Worm (Caenorhabditis elegans) whole organism, midembryonic: ENCODE measurements around the gene vab-9.

ENCODE experiments used
- T22C8.4 ChIP-seq: fragments of 200-800 bp; sonication (Bioruptor generic); IDR thresholded peaks from 2 replicates; pipeline ENCODE4 v1.3.6; 2022; ENCODE audit warnings: missing genetic modification characterization, missing compliant biosample characterization
- cog-1 ChIP-seq: sonication (generic microtip); optimal IDR thresholded peaks from 2 replicates; lab custom pipeline; 2016; ENCODE audit warnings: missing genetic modification characterization, missing compliant biosample characterization
- flt-1 ChIP-seq: fragments of 200-800 bp; sonication (Bioruptor generic); IDR thresholded peaks from 2 replicates; pipeline ENCODE4 v1.3.6; 2022; ENCODE audit warnings: missing genetic modification characterization, missing compliant biosample characterization
- klf-2 ChIP-seq: fragments of 200-800 bp; sonication (Bioruptor generic); conservative IDR thresholded peaks from 2 replicates; pipeline ENCODE4 v1.3.6; 2022; ENCODE audit warnings: missing genetic modification reagents, missing genetic modification characterization, missing compliant biosample characterization
- med-1 ChIP-seq: sonication (generic microtip); optimal IDR thresholded peaks from 2 replicates; lab custom pipeline; 2017; ENCODE audit warnings: missing genetic modification characterization, mild to moderate bottlenecking, missing compliant biosample characterization, antibody characterized with exemption, missing genetic modification reagents; ENCODE audit not compliant: insufficient read depth
- ref-1 ChIP-seq: fragments of 200-800 bp; sonication (Bioruptor generic); conservative IDR thresholded peaks from 2 replicates; pipeline ENCODE4 v1.3.6; 2022; ENCODE audit warnings: missing genetic modification reagents, missing genetic modification characterization, missing compliant biosample characterization
- tab-1 ChIP-seq: fragments of 200-800 bp; sonication (Bioruptor generic); IDR thresholded peaks from 2 replicates; pipeline ENCODE4 v1.3.6; 2022; ENCODE audit warnings: missing genetic modification characterization, missing compliant biosample characterization
- ztf-23 ChIP-seq: fragments of 200-800 bp; sonication (Bioruptor generic); IDR thresholded peaks from 2 replicates; pipeline ENCODE4 v1.3.6; 2022; ENCODE audit warnings: missing genetic modification reagents, missing genetic modification characterization, missing compliant biosample characterization
- ztf-29 ChIP-seq: fragments of 200-800 bp; sonication (Bioruptor generic); IDR thresholded peaks from 2 replicates; pipeline ENCODE4 v1.3.6; 2022; ENCODE audit warnings: missing genetic modification reagents, missing genetic modification characterization, missing compliant biosample characterization

vab-9 gene

DNA sequence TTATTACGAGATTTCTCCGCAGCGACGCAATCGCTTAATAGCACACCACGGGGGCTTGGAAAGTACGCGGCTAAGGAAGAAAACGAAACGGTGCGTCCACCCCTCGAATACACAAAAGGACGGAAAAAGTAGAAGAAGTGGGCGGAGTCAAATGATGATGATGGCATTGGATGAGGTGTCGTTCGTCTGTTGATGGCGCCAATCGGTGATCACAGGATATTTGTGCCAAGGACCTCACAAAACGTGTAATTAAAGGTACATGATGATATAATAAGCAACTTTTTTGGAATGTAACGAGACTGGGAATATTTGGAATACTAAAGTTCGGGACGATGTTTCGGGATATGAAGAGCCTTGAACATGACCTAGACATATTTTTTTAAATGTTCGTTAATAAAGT is 3.1 kb downstream of the vab-9 start, which contains the start of gene cutl-12:
TSS of gene cutl-12 (minus strand) at position 101 of the 400 bp plus-strand sequence.
- TF ChIP-seq klf-2 (GFP tag; lab: Robert Waterston, UW) = no peak
- no peak for TF ChIP-seq ref-1 (GFP tag; lab: Robert Waterston, UW)
- no peak for TF ChIP-seq med-1 (GFP tag; lab: Kevin White, UChicago)
- no peak for TF ChIP-seq cog-1 (tag; lab: Kevin White, UChicago)
- no peak for TF ChIP-seq ztf-29 (GFP tag; lab: Robert Waterston, UW)

DNA sequence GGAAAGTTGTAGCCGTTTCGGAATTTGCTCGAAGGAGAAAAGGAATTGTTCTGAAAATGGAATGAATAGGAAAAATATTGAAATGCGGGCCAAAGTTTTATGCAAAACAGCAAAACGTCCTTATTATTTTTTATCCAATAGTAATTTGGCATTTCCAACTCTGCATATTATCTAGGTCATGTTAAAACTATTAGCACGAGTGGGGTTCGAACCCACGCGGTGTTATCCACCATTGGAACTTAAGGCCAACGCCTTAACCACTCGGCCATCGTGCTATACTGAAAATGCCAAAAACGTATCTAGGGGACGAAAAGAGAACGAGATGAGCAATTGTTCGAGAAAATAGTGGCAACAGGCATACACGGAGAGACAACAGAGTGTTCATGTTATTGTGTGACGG is 5.7 kb downstream of the vab-9 start:
- TF ChIP-seq cog-1 (tag; lab: Kevin White, UChicago) (no peak), T22C8.4 (GFP tag; lab: Robert Waterston, UW) (no peak), ztf-23 (GFP tag; lab: Robert Waterston, UW) (no peak), med-1 (GFP tag; lab: Kevin White, UChicago) (no peak), flt-1 (GFP tag; lab: Robert Waterston, UW) (no peak), ztf-29 (GFP tag; lab: Robert Waterston, UW) (no peak), tab-1 (GFP tag; lab: Robert Waterston, UW) (no peak), ref-1 (GFP tag; lab: Robert Waterston, UW) (no peak), klf-2 (GFP tag; lab: Robert Waterston, UW) (no peak)

DNA sequence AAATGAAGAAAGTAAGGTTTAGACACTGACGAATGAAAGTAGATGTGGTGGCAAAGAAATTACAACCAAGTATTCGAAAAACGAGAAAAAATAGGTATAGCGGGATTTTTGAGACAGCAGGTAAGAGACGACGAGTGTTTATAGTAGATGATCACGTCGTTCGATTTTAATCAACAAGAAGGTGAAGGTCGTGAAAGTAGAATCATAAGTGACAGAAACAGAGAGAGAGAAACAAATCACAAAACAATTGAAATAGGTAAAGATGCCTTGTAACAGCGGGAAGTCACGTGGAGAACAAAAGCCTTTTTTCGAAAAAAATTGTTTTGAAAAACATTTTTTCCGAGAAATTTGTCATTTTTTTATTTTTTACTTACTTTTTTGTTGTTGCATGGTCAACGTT is 7.4 kb downstream of the vab-9 start, which contains the start of gene T22C8.6:
TSS of gene T22C8.6 (minus strand) at position 194 of the 400 bp plus-strand sequence.
- no peak for TF ChIP-seq ztf-23 (GFP tag; lab: Robert Waterston, UW)
- no peak for TF ChIP-seq ztf-29 (GFP tag; lab: Robert Waterston, UW)
- TF ChIP-seq klf-2 (GFP tag; lab: Robert Waterston, UW) = no peak
- no peak for TF ChIP-seq tab-1 (GFP tag; lab: Robert Waterston, UW)
- no peak for TF ChIP-seq ref-1 (GFP tag; lab: Robert Waterston, UW)
- TF ChIP-seq flt-1 (GFP tag; lab: Robert Waterston, UW) = no peak
- TF ChIP-seq T22C8.4 (GFP tag; lab: Robert Waterston, UW) = no peak
- no peak for TF ChIP-seq cog-1 (tag; lab: Kevin White, UChicago)
- no peak for TF ChIP-seq med-1 (GFP tag; lab: Kevin White, UChicago)

DNA sequence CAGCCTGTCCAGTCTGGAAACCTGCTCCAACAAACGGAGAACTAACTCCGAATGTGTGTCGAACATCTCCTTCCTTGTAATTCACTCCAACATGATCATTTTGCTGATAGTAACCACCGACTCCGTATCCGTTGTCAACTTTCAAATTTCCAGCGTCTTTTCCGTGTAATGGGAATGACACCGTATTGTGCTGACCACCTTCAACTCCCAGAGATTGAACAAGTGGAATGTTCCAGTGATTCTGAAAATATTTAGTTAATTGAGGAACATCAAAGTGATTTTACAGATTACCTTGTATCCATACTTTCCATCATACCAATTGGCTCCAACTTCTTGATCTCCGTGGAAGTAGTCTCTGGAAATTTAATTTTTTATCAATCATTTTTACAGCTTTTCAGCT is 9.6 kb downstream of the vab-9 start:
- TF ChIP-seq ztf-29 (GFP tag; lab: Robert Waterston, UW) = no peak
- TF ChIP-seq med-1 (GFP tag; lab: Kevin White, UChicago) = no peak

- TF ChIP-seq ztf-23 (GFP tag; lab: Robert Waterston, UW) (no peak), T22C8.4 (GFP tag; lab: Robert Waterston, UW) (no peak), tab-1 (GFP tag; lab: Robert Waterston, UW) (no peak), med-1 (GFP tag; lab: Kevin White, UChicago) (no peak), flt-1 (GFP tag; lab: Robert Waterston, UW) (no peak)
Measured at ce11 chrII:8626598-8626997, 10.9 kb downstream of the vab-9 start.

- TF ChIP-seq tab-1 (GFP tag; lab: Robert Waterston, UW) = no peak
- no peak for TF ChIP-seq T22C8.4 (GFP tag; lab: Robert Waterston, UW)
- no peak for TF ChIP-seq ztf-29 (GFP tag; lab: Robert Waterston, UW)
- no peak for TF ChIP-seq ref-1 (GFP tag; lab: Robert Waterston, UW)
- TF ChIP-seq klf-2 (GFP tag; lab: Robert Waterston, UW) = no peak
Measured at ce11 chrII:8625163-8625562, 12.4 kb downstream of the vab-9 start, which contains the start of gene sptf-2. TSS of gene sptf-2 (plus strand) at chrII:8625459.

- TF ChIP-seq ref-1 (GFP tag; lab: Robert Waterston, UW) (no peak), med-1 (GFP tag; lab: Kevin White, UChicago) (no peak), ztf-23 (GFP tag; lab: Robert Waterston, UW) (no peak), ztf-29 (GFP tag; lab: Robert Waterston, UW) (no peak), tab-1 (GFP tag; lab: Robert Waterston, UW) (no peak), klf-2 (GFP tag; lab: Robert Waterston, UW) (no peak), flt-1 (GFP tag; lab: Robert Waterston, UW) (no peak), cog-1 (tag; lab: Kevin White, UChicago) (no peak), T22C8.4 (GFP tag; lab: Robert Waterston, UW) (no peak)
Measured at ce11 chrII:8623396-8623795, 14.1 kb downstream of the vab-9 start, which contains the start of gene T22C8.4. TSS of gene T22C8.4 (minus strand) at chrII:8623496.

ce11 chrII:8621883-8622282 is 15.6 kb downstream of the vab-9 start, which contains the start of gene T22C8.3:
TSS of gene T22C8.3 (minus strand) at chrII:8621983.
- TF ChIP-seq cog-1 (tag; lab: Kevin White, UChicago) (no peak), ztf-23 (GFP tag; lab: Robert Waterston, UW) (no peak), klf-2 (GFP tag; lab: Robert Waterston, UW) (no peak), flt-1 (GFP tag; lab: Robert Waterston, UW) (no peak), ref-1 (GFP tag; lab: Robert Waterston, UW) (no peak)

- TF ChIP-seq tab-1 (GFP tag; lab: Robert Waterston, UW) = no peak
- no peak for TF ChIP-seq ref-1 (GFP tag; lab: Robert Waterston, UW)
- TF ChIP-seq flt-1 (GFP tag; lab: Robert Waterston, UW) = no peak
- no peak for TF ChIP-seq med-1 (GFP tag; lab: Kevin White, UChicago)
- no peak for TF ChIP-seq T22C8.4 (GFP tag; lab: Robert Waterston, UW)
- no peak for TF ChIP-seq ztf-29 (GFP tag; lab: Robert Waterston, UW)
- TF ChIP-seq cog-1 (tag; lab: Kevin White, UChicago) = no peak
Measured at ce11 chrII:8617516-8617915, 20.0 kb downstream of the vab-9 start, which contains the start of gene chhy-1. TSS of gene chhy-1 (minus strand) at chrII:8617616.

- TF ChIP-seq T22C8.4 (GFP tag; lab: Robert Waterston, UW) = no peak
- no peak for TF ChIP-seq ref-1 (GFP tag; lab: Robert Waterston, UW)
- no peak for TF ChIP-seq ztf-29 (GFP tag; lab: Robert Waterston, UW)
- no peak for TF ChIP-seq cog-1 (tag; lab: Kevin White, UChicago)
Measured at ce11 chrII:8616155-8616554, 21.4 kb downstream of the vab-9 start.
